Worm (Caenorhabditis elegans): ENCODE results near the gene unc-130.

DNA sequence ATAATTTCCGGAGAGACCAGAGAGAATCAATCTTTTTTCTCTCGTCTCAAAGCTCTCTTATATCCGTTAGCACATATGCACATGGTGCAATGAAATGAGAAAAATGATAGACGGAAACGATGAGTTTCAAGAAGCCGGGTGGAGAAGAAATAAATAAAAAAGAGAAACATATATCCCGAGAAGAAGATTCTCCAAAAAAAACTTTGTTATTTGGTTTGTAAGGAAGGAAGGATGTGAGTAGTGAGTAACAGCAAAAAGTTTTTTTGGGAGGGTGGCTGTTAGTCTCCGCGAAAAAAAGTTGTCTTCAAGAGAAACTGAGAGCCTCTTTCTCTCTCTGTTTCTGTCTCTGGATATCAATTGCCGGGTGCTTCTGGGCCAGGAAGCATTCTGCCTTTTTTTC lies 34.9 kb downstream of the unc-130 start:
- no peak for TF ChIP-seq unc-62 (GFP tag; optimal IDR thresholded peaks at IDR 0.05)
- no peak for TF ChIP-seq elt-3 (tag; optimal IDR thresholded peaks at IDR 0.05)
- no peak for TF ChIP-seq ceh-83 (GFP tag; optimal IDR thresholded peaks at IDR 0.05)
- no peak for TF ChIP-seq blmp-1 (tag; optimal IDR thresholded peaks at IDR 0.05)
- TF ChIP-seq ztf-11 (tag; optimal IDR thresholded peaks at IDR 0.05) = no peak
- no peak for TF ChIP-seq elt-1 (tag; optimal IDR thresholded peaks at IDR 0.05; ENCODE audit: borderline replicate concordance, insufficient read depth)
- no peak for TF ChIP-seq nhr-2 (tag; optimal IDR thresholded peaks at IDR 0.05)
- no peak for TF ChIP-seq lin-13 (tag; optimal IDR thresholded peaks at IDR 0.05)
- no peak for TF ChIP-seq flh-1 (GFP tag; optimal IDR thresholded peaks at IDR 0.05)
